Worm (Caenorhabditis elegans): Measurements from ENCODE around the gene nhr-8.

ce11 chrIV:7706805-7707204 lies 4.0 kb upstream of the nhr-8 start, which contains the start of gene F33D4.4:
- TF ChIP-seq dao-5 (tag; optimal IDR thresholded peaks at IDR 0.05), result no peak
- no peak for TF ChIP-seq him-1 (tag; optimal IDR thresholded peaks at IDR 0.05)
